Worm (Caenorhabditis elegans) whole organism, L1 larva: ENCODE results near the gene bath-44.
A peak's percentile ranks its signal among the peaks of the same experiment; 100 is the strongest.

Experiments used
- egl-27 ChIP-seq, 2 experiments: fragments of 150-350 bp in 1 of 2; sonication (generic microtip); optimal IDR thresholded peaks; 3 replicates each; lab custom pipeline; 2017 to 2018; ENCODE audit warnings: missing biosample characterization in 2 of 2, missing genetic modification characterization in 2 of 2, missing genetic modification reagents in 2 of 2
- fkh-8 ChIP-seq: sonication (generic microtip); optimal IDR thresholded peaks from 2 replicates; lab custom pipeline; 2016; ENCODE audit warnings: mild to moderate bottlenecking, missing genetic modification characterization, missing compliant biosample characterization
- skn-1 ChIP-seq: fragments of 150-350 bp; optimal IDR thresholded peaks from 2 replicates; lab custom pipeline; 2014; ENCODE audit warnings: missing biosample characterization, missing genetic modification characterization
- ztf-4 ChIP-seq: fragments of 150-350 bp; optimal IDR thresholded peaks from 2 replicates; lab custom pipeline; 2014; ENCODE audit warnings: missing biosample characterization, missing genetic modification characterization

DNA sequence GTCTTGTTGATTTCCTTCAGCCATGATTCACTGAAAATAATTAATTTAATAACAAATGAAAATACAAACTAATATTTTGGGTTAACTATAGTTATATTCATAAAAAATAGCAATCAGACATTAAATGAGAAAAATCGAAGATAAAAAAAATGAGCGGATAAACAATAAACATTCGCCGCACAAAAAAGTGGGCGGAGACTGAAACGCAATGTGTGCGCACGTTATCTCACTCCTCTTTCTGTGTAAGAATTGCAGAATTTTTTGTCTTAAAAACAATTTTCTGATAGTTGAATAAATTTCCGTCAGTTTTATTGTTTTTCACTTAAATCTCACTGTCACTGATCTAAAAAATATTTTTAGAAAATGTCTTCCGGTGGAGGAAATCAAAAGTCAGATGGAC, 20.6 kb upstream of the bath-44 start, which contains the start of the genes mtch-1 and rpb-4:
- peak; percentile 50 for TF ChIP-seq skn-1 (tag; lab: Kevin White, UChicago)
- no peak for TF ChIP-seq egl-27 (tag; optimal IDR thresholded peaks at IDR 0.05; lab: Kevin White, UChicago)
- TF ChIP-seq ztf-4 (tag; lab: Kevin White, UChicago), result no peak
- no peak for TF ChIP-seq fkh-8 (tag; lab: Kevin White, UChicago)
